Worm (Caenorhabditis elegans): ENCODE data around the gene C50F4.4.

C50F4.4 gene

DNA sequence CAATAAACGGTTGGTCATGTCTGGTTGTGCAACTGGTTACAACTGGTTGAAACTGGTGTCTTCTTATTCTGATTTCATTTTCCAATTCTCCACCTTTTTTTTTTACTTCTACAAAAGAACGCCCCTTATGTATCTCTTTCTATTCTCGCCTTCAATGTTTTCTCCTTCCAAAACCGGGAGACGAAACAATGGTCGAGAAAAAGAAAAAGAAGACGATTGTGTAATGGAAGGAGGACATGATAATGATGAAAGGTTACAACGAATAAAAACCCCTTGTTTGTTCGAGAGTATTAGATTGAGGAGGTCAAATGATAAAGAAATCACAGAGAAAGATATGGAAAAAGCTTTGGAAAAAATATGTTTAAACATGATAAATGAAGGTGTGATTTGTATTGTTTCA lies 17.7 kb upstream of the C50F4.4 start, which contains the start of gene C50F4.8:
Gene C50F4.8 (minus strand): TSS at position 28 of the 400 bp plus-strand sequence.
- TF ChIP-seq lin-14 (GFP tag; optimal IDR thresholded peaks at IDR 0.05): peak; percentile 2
- TF ChIP-seq elt-3 (tag; optimal IDR thresholded peaks at IDR 0.05): peak in 1 of 6 experiments; percentile 49
- peak; percentile 67 for TF ChIP-seq nhr-85 (tag)
- peak; percentile 89 for TF ChIP-seq blmp-1 (tag; optimal IDR thresholded peaks at IDR 0.05)
- TF ChIP-seq ets-5 (GFP tag; IDR thresholded peaks at IDR 0.05): no peak

- no peak for TF ChIP-seq efl-1 (optimal IDR thresholded peaks at IDR 0.05)
- TF ChIP-seq efl-1 (GFP tag; optimal IDR thresholded peaks at IDR 0.05 in 1 of 2): peak in 1 of 2 experiments; percentile 52
- no peak for TF ChIP-seq nhr-76 (tag; optimal IDR thresholded peaks at IDR 0.05)
These were observed 14.9 kb upstream of the C50F4.4 start for ce11 chrV:9521697-9522096.

DNA sequence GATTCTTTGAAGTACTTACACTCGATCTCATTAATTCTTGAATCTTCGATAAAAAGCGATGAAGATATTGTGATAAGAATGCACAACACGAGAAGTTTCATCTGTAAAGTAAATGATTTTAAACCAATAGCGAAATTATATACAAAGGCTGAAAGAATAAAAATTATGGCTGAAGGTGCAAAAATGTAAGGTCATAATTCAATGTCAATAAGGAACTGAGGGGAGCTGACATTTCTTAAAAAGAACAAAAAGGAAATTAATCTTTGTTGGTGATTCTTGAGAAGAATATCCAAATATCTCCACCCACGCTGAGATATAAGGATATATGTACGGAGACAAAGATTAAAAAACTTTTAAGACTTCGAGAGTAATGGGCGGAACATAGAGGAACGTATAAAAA lies 12.5 kb upstream of the C50F4.4 start, which contains the start of gene C50F4.9:
Gene C50F4.9 (minus strand): TSS at position 101 of the 400 bp plus-strand sequence.
- TF ChIP-seq alr-1 (tag; optimal IDR thresholded peaks at IDR 0.05; ENCODE audit: borderline replicate concordance) (no peak), nhr-20 (tag; optimal IDR thresholded peaks at IDR 0.05) (no peak), mdl-1 (tag; optimal IDR thresholded peaks at IDR 0.05) (no peak), unc-86 (tag; optimal IDR thresholded peaks at IDR 0.05) (no peak), vab-15 (tag; optimal IDR thresholded peaks at IDR 0.05) (no peak), ceh-90 (tag; optimal IDR thresholded peaks at IDR 0.05) (no peak)

- TF ChIP-seq elt-2 (tag; optimal IDR thresholded peaks at IDR 0.05) (peak; percentile 77), nhr-20 (tag; optimal IDR thresholded peaks at IDR 0.05) (peak; percentile 11), efl-1 (optimal IDR thresholded peaks at IDR 0.05) (no peak), efl-1 (GFP tag; optimal IDR thresholded peaks at IDR 0.05 in 1 of 2) (peak in 1 of 2 experiments; percentile 41), mef-2 (tag; optimal IDR thresholded peaks at IDR 0.05) (no peak), C16A3.4 (tag; optimal IDR thresholded peaks at IDR 0.05) (no peak), lin-35 (GFP tag; optimal IDR thresholded peaks at IDR 0.05) (peak in 1 of 2 experiments; percentile 7)
These were observed 10.1 kb upstream of the C50F4.4 start, which contains the start of gene C50F4.1 for ce11 chrV:9526470-9526869. TSS of gene C50F4.1 (plus strand) at chrV:9526793.

- TF ChIP-seq ama-1 (optimal IDR thresholded peaks at IDR 0.05): no peak
- no peak for TF ChIP-seq elt-2 (tag; optimal IDR thresholded peaks at IDR 0.05)
These were observed 9.2 kb upstream of the C50F4.4 start for ce11 chrV:9527337-9527736.

ce11 chrV:9527984-9528383 lies 8.6 kb upstream of the C50F4.4 start:
- no peak for TF ChIP-seq ceh-88 (GFP tag; IDR thresholded peaks at IDR 0.05)
- no peak for TF ChIP-seq snu-23 (GFP tag; optimal IDR thresholded peaks at IDR 0.05)
- TF ChIP-seq nhr-47 (tag; optimal IDR thresholded peaks at IDR 0.05): no peak
- TF ChIP-seq nhr-19 (GFP tag; conservative IDR thresholded peaks at IDR 0.05): no peak
- no peak for TF ChIP-seq fos-1 (tag; optimal IDR thresholded peaks at IDR 0.05)

ce11 chrV:9531477-9531876 lies 5.1 kb upstream of the C50F4.4 start, which contains the start of the genes C50F4.10 and pfk-1.2:
TSS of gene C50F4.10 (minus strand) at chrV:9531577.
TSS of gene pfk-1.2 (plus strand) at chrV:9531801.
- no peak for TF ChIP-seq egl-27 (tag; optimal IDR thresholded peaks at IDR 0.05)
- no peak for TF ChIP-seq vab-15 (tag; optimal IDR thresholded peaks at IDR 0.05)
- no peak for TF ChIP-seq nhr-28 (tag; optimal IDR thresholded peaks at IDR 0.05)
- no peak for TF ChIP-seq nhr-237 (tag; optimal IDR thresholded peaks at IDR 0.05)
- TF ChIP-seq fos-1 (tag; optimal IDR thresholded peaks at IDR 0.05): no peak
- no peak for TF ChIP-seq hpl-2 (GFP tag; optimal IDR thresholded peaks at IDR 0.05)
- no peak for TF ChIP-seq fkh-4 (tag; optimal IDR thresholded peaks at IDR 0.05; ENCODE audit: borderline replicate concordance)
- TF ChIP-seq nhr-90 (tag; optimal IDR thresholded peaks at IDR 0.05; ENCODE audit: poor library complexity): no peak
- TF ChIP-seq nhr-20 (tag; optimal IDR thresholded peaks at IDR 0.05): no peak
- TF ChIP-seq dsc-1 (tag; optimal IDR thresholded peaks at IDR 0.05): no peak
- TF ChIP-seq sptf-1 (tag; optimal IDR thresholded peaks at IDR 0.05): no peak
- TF ChIP-seq lin-13 (GFP tag; optimal IDR thresholded peaks at IDR 0.05): no peak
- no peak for TF ChIP-seq ceh-63 (GFP tag; optimal IDR thresholded peaks at IDR 0.05)
- TF ChIP-seq tbx-2 (tag; optimal IDR thresholded peaks at IDR 0.05): no peak
